Fruit fly (Drosophila melanogaster): ENCODE measurements around the gene myd.

The myd gene

dm6 chr3R:19180263-19180893, at the start of gene myd, which contains the start of gene CG5555 (continued):
- TF ChIP-seq zen (tag; optimal IDR thresholded peaks at IDR 0.05) (peak; percentile 6), CG2712 (tag; optimal IDR thresholded peaks at IDR 0.05) (peak; percentile 26), CG11504 (tag; optimal IDR thresholded peaks at IDR 0.05) (no peak), cas (GFP tag; IDR thresholded peaks at IDR 0.05) (no peak), Six4 (GFP tag; optimal IDR thresholded peaks at IDR 0.05) (peak; percentile 2), ems (GFP tag; optimal IDR thresholded peaks at IDR 0.05) (no peak), nmo (GFP tag; optimal IDR thresholded peaks at IDR 0.05) (peak; percentile 44), Sox102F (GFP tag; optimal IDR thresholded peaks at IDR 0.05) (peak; percentile 46), Oaz (GFP tag; IDR thresholded peaks at IDR 0.05) (no peak), tio (GFP tag; optimal IDR thresholded peaks at IDR 0.05) (no peak), CG34376 (GFP tag; optimal IDR thresholded peaks at IDR 0.05) (no peak), Lim3 (GFP tag; IDR thresholded peaks at IDR 0.05) (no peak), grn (GFP tag; optimal IDR thresholded peaks at IDR 0.05) (no peak), tup (GFP tag; optimal IDR thresholded peaks at IDR 0.05) (no peak), Bteb2 (GFP tag; optimal IDR thresholded peaks at IDR 0.05) (peak; percentile 35), CG12769 (tag; optimal IDR thresholded peaks at IDR 0.05) (peak; percentile 53), E2f2 (GFP tag; IDR thresholded peaks at IDR 0.05) (peak; percentile 86), Doc3 (GFP tag; IDR thresholded peaks at IDR 0.05; ENCODE audit: partially characterized antibody) (peak; percentile 71; the same call in 2 of the 3 replicates), ind (GFP tag; optimal IDR thresholded peaks at IDR 0.05) (no peak), sd (tag; optimal IDR thresholded peaks at IDR 0.05) (peak; percentile 15), CG9727 (GFP tag; optimal IDR thresholded peaks at IDR 0.05) (no peak), CG3838 (GFP tag; optimal IDR thresholded peaks at IDR 0.05) (peak; percentile 42), btn (GFP tag; optimal IDR thresholded peaks at IDR 0.05) (no peak), Ets65A (GFP tag) (no peak), CG12391 (tag; optimal IDR thresholded peaks at IDR 0.05) (peak; percentile 49), disco-r (GFP tag; optimal IDR thresholded peaks at IDR 0.05) (peak; percentile 57), yki (optimal IDR thresholded peaks at IDR 0.05) (no peak), CG18599 (GFP tag; optimal IDR thresholded peaks at IDR 0.05) (peak; percentile 53), CG31441 (GFP tag; IDR thresholded peaks at IDR 0.05) (peak; percentile 15; the same call in 1 of the 2 replicates), dm (GFP tag; optimal IDR thresholded peaks at IDR 0.05) (no peak), CG13624 (GFP tag; optimal IDR thresholded peaks at IDR 0.05) (peak; percentile 67), CG1792 (GFP tag; optimal IDR thresholded peaks at IDR 0.05) (no peak), CG4360 (GFP tag; IDR thresholded peaks at IDR 0.05) (no peak), dati (GFP tag; IDR thresholded peaks at IDR 0.05) (no peak), CG7963 (GFP tag; IDR thresholded peaks at IDR 0.05; ENCODE audit: partially characterized antibody) (peak; percentile 75)

dm6 chr3R:19132146-19132833, 48.2 kb upstream of the myd start, which contains the start of gene Cyp12a5:
Gene Cyp12a5, plus strand, starts transcription at chr3R:19132648.
- TF ChIP-seq Chrac-16 (GFP tag; optimal IDR thresholded peaks at IDR 0.05) (no peak), exex (tag; optimal IDR thresholded peaks at IDR 0.05) (peak; percentile 23), Dad (GFP tag; optimal IDR thresholded peaks at IDR 0.05) (no peak), D19B (GFP tag; optimal IDR thresholded peaks at IDR 0.05) (peak; percentile 89), CG12219 (GFP tag; optimal IDR thresholded peaks at IDR 0.05) (no peak), CG9932 (GFP tag; IDR thresholded peaks at IDR 0.05) (0 out of 2 replicates have a peak, but pooled peaks have one; percentile 25), Nf-YC (tag; optimal IDR thresholded peaks at IDR 0.05) (peak; percentile 69), grau (tag; optimal IDR thresholded peaks at IDR 0.05) (no peak), CG11247 (GFP tag; IDR thresholded peaks at IDR 0.05) (no peak), chinmo (GFP tag; IDR thresholded peaks at IDR 0.05; ENCODE audit: partially characterized antibody) (0 out of 4 replicates have a peak, but pooled peaks have one; percentile 18), knrl (GFP tag; IDR thresholded peaks at IDR 0.05; ENCODE audit: partially characterized antibody) (no peak), Trl (optimal IDR thresholded peaks at IDR 0.05) (peak in 1 of 2 experiments; percentile 21), Trl (GFP tag; optimal IDR thresholded peaks at IDR 0.05) (no peak), CG32772 (GFP tag; IDR thresholded peaks at IDR 0.05) (no peak), pfk (GFP tag; optimal IDR thresholded peaks at IDR 0.05) (no peak), ERR (GFP tag; optimal IDR thresholded peaks at IDR 0.05) (no peak), Six4 (GFP tag; optimal IDR thresholded peaks at IDR 0.05) (no peak), CG7963 (GFP tag; IDR thresholded peaks at IDR 0.05; ENCODE audit: partially characterized antibody) (no peak)
